Fruit fly (Drosophila melanogaster) whole organism, embryonic: ENCODE data around the gene Son.
A peak's percentile ranks its signal among the peaks of the same experiment; 100 is the strongest.

Experiments used
- Asciz ChIP-seq: fragments of 200-800 bp; sonication (Bioruptor generic); optimal IDR thresholded peaks from 2 replicates; lab custom pipeline; 2017; ENCODE audit warnings: missing biosample characterization, mild to moderate bottlenecking, missing genetic modification characterization, missing genetic modification reagents
- Bteb2 ChIP-seq: fragments of 200-800 bp; sonication (Bioruptor generic); optimal IDR thresholded peaks from 2 replicates; lab custom pipeline; 2016; ENCODE audit warnings: missing biosample characterization, missing genetic modification characterization
- CG10274 ChIP-seq: fragments of 200-800 bp; sonication (Bioruptor generic); optimal IDR thresholded peaks from 3 replicates; lab custom pipeline; 2017; ENCODE audit warnings: missing biosample characterization, mild to moderate bottlenecking, missing genetic modification characterization
- CG10431 ChIP-seq: fragments of 200-800 bp; sonication (Bioruptor generic); optimal IDR thresholded peaks from 3 replicates; lab custom pipeline; 2018; ENCODE audit warnings: missing biosample characterization, mild to moderate bottlenecking, missing genetic modification characterization
- CG10565 ChIP-seq: fragments of 200-800 bp; sonication (Bioruptor generic); optimal IDR thresholded peaks from 3 replicates; lab custom pipeline; 2016; ENCODE audit warnings: missing biosample characterization, mild to moderate bottlenecking, missing genetic modification characterization
- CG12071 ChIP-seq: fragments of 200-800 bp; sonication (Bioruptor generic); optimal IDR thresholded peaks from 3 replicates; lab custom pipeline; 2018; ENCODE audit warnings: missing biosample characterization, mild to moderate bottlenecking, missing genetic modification characterization
- CG1233 ChIP-seq: fragments of 200-800 bp; sonication (Bioruptor generic); optimal IDR thresholded peaks from 4 replicates; lab custom pipeline; 2018; ENCODE audit warnings: missing biosample characterization, mild to moderate bottlenecking, missing genetic modification characterization
- CG13287 ChIP-seq: fragments of 200-800 bp; sonication (Bioruptor generic); IDR thresholded peaks from 2 replicates; pipeline ENCODE4 v1.3.6; 2022; ENCODE audit warnings: missing biosample characterization, missing genetic modification characterization; ENCODE audit not compliant: partially characterized antibody
- CG15514 ChIP-seq: fragments of 200-800 bp; sonication (Bioruptor generic); optimal IDR thresholded peaks from 3 replicates; lab custom pipeline; 2017; ENCODE audit warnings: missing biosample characterization, missing genetic modification characterization, mild to moderate bottlenecking, moderate library complexity, missing genetic modification reagents
- CG18599 ChIP-seq: fragments of 200-800 bp; sonication (Bioruptor generic); optimal IDR thresholded peaks from 3 replicates; lab custom pipeline; 2017; ENCODE audit warnings: missing biosample characterization, missing genetic modification characterization, mild to moderate bottlenecking, moderate library complexity, missing genetic modification reagents
- CG2712 ChIP-seq: fragments of 200-800 bp; optimal IDR thresholded peaks from 3 replicates; lab custom pipeline; 2019; ENCODE audit warnings: missing biosample characterization, mild to moderate bottlenecking, missing genetic modification characterization, moderate library complexity
- CG31365 ChIP-seq: fragments of 200-800 bp; sonication (Bioruptor generic); optimal IDR thresholded peaks from 2 replicates; lab custom pipeline; 2018; ENCODE audit warnings: missing biosample characterization, mild to moderate bottlenecking, missing genetic modification characterization
- CG33557 ChIP-seq: fragments of 200-800 bp; sonication (Bioruptor generic); optimal IDR thresholded peaks from 2 replicates; lab custom pipeline; 2019; ENCODE audit warnings: missing biosample characterization, mild to moderate bottlenecking, missing genetic modification characterization, moderate library complexity
- CG6689 ChIP-seq: fragments of 200-800 bp; sonication (Bioruptor generic); IDR thresholded peaks from 2 replicates; pipeline ENCODE4 v1.3.6; 2022; ENCODE audit warnings: missing biosample characterization, missing genetic modification characterization
- CG7271 ChIP-seq: fragments of 200-800 bp; sonication (Bioruptor generic); optimal IDR thresholded peaks from 2 replicates; lab custom pipeline; 2018; ENCODE audit warnings: missing biosample characterization, mild to moderate bottlenecking, missing genetic modification characterization, moderate library complexity
- CG7839 ChIP-seq: fragments of 200-800 bp; sonication (Bioruptor generic); optimal IDR thresholded peaks from 3 replicates; lab custom pipeline; 2018; ENCODE audit warnings: missing biosample characterization, mild to moderate bottlenecking, missing genetic modification characterization, moderate library complexity
- CG7928 ChIP-seq: fragments of 200-800 bp; sonication (Bioruptor generic); optimal IDR thresholded peaks from 2 replicates; lab custom pipeline; 2017; ENCODE audit warnings: missing biosample characterization, mild to moderate bottlenecking, missing genetic modification characterization
- CG8924 ChIP-seq: fragments of 200-800 bp; optimal IDR thresholded peaks from 3 replicates; lab custom pipeline; 2019; ENCODE audit warnings: missing biosample characterization, mild to moderate bottlenecking, missing genetic modification characterization, moderate library complexity
- Camta ChIP-seq: fragments of 200-800 bp; sonication (Bioruptor generic); optimal IDR thresholded peaks from 2 replicates; lab custom pipeline; 2016; ENCODE audit warnings: missing biosample characterization, missing genetic modification characterization
- GATAe ChIP-seq: fragments of 200-800 bp; sonication (Bioruptor generic); conservative IDR thresholded peaks from 2 replicates; pipeline ENCODE4 v1.3.6; 2022; ENCODE audit warnings: missing biosample characterization, missing genetic modification characterization
- Gug ChIP-seq: fragments of 200-800 bp; sonication (Bioruptor generic); IDR thresholded peaks from 4 replicates; pipeline ENCODE4 v1.3.6; 2022; ENCODE audit warnings: missing biosample characterization, missing genetic modification characterization
- Hand ChIP-seq: fragments of 200-800 bp; sonication (Bioruptor generic); optimal IDR thresholded peaks from 2 replicates; lab custom pipeline; 2017; ENCODE audit warnings: mild to moderate bottlenecking, missing biosample characterization, missing genetic modification reagents, missing genetic modification characterization
- MBD-R2 ChIP-seq: fragments of 200-800 bp; sonication (Bioruptor generic); IDR thresholded peaks from 2 replicates; pipeline ENCODE4 v1.3.6; 2022; ENCODE audit warnings: missing biosample characterization, missing genetic modification characterization
- Neu2 ChIP-seq: fragments of 200-800 bp; sonication (Bioruptor generic); optimal IDR thresholded peaks from 3 replicates; lab custom pipeline; 2016; ENCODE audit warnings: missing biosample characterization, missing genetic modification characterization, borderline replicate concordance
- Nf-YC ChIP-seq: fragments of 200-800 bp; optimal IDR thresholded peaks from 3 replicates; lab custom pipeline; 2019; ENCODE audit warnings: missing biosample characterization, mild to moderate bottlenecking, missing genetic modification characterization, moderate library complexity
- Poxn ChIP-seq: fragments of 200-800 bp; sonication (Bioruptor generic); IDR thresholded peaks from 2 replicates; pipeline ENCODE4 v1.3.6; 2022; ENCODE audit warnings: missing biosample characterization, missing genetic modification characterization
- Ptx1 ChIP-seq: fragments of 200-800 bp; sonication (Bioruptor generic); IDR thresholded peaks from 2 replicates; pipeline ENCODE4 v1.3.6; 2022; ENCODE audit warnings: missing biosample characterization, missing genetic modification characterization
- Rfx ChIP-seq: fragments of 200-800 bp; sonication (Bioruptor generic); IDR thresholded peaks from 2 replicates; pipeline ENCODE4 v1.3.6; 2022; ENCODE audit warnings: missing biosample characterization, missing genetic modification characterization
- Sox102F ChIP-seq: fragments of 200-800 bp; sonication (Bioruptor generic); optimal IDR thresholded peaks from 2 replicates; lab custom pipeline; 2018; ENCODE audit warnings: missing biosample characterization, mild to moderate bottlenecking, missing genetic modification characterization, moderate library complexity
- Sry-δ ChIP-seq: fragments of 200-800 bp; sonication (Bioruptor generic); optimal IDR thresholded peaks from 2 replicates; lab custom pipeline; 2016; ENCODE audit warnings: missing biosample characterization, missing genetic modification characterization
- Vsx1 ChIP-seq: fragments of 200-800 bp; sonication (Bioruptor generic); optimal IDR thresholded peaks from 2 replicates; lab custom pipeline; 2017; ENCODE audit warnings: missing biosample characterization, mild to moderate bottlenecking, missing genetic modification characterization, missing genetic modification reagents
- Xbp1 ChIP-seq: fragments of 200-800 bp; sonication (Bioruptor generic); optimal IDR thresholded peaks from 3 replicates; lab custom pipeline; 2016; ENCODE audit warnings: missing biosample characterization, mild to moderate bottlenecking, missing genetic modification characterization
- amos ChIP-seq: fragments of 200-800 bp; sonication (Bioruptor generic); IDR thresholded peaks from 2 replicates; pipeline ENCODE4 v1.3.6; 2022; ENCODE audit warnings: missing biosample characterization, missing genetic modification characterization; ENCODE audit not compliant: partially characterized antibody
- aop ChIP-seq: fragments of 200-800 bp; sonication (Bioruptor generic); IDR thresholded peaks from 2 replicates; pipeline ENCODE4 v1.3.6; 2022; ENCODE audit warnings: missing biosample characterization, missing genetic modification characterization
- ap ChIP-seq: fragments of 200-800 bp; sonication (Bioruptor generic); IDR thresholded peaks from 2 replicates; pipeline ENCODE4 v1.3.6; 2022; ENCODE audit warnings: missing biosample characterization, missing genetic modification characterization
- ara ChIP-seq: fragments of 200-800 bp; sonication (Bioruptor generic); IDR thresholded peaks from 2 replicates; pipeline ENCODE4 v1.3.6; 2022; ENCODE audit warnings: missing biosample characterization, missing genetic modification characterization
- az2 ChIP-seq: fragments of 200-800 bp; sonication (Bioruptor generic); optimal IDR thresholded peaks from 3 replicates; lab custom pipeline; 2016; ENCODE audit warnings: missing biosample characterization, missing genetic modification characterization
- chn ChIP-seq: fragments of 200-800 bp; sonication (Bioruptor generic); optimal IDR thresholded peaks from 2 replicates; lab custom pipeline; 2016; ENCODE audit warnings: missing biosample characterization, missing genetic modification characterization
- corto ChIP-seq: fragments of 200-800 bp; sonication (Bioruptor generic); optimal IDR thresholded peaks from 2 replicates; lab custom pipeline; 2016; ENCODE audit warnings: missing biosample characterization, mild to moderate bottlenecking, missing genetic modification characterization, moderate library complexity
- dimm ChIP-seq: fragments of 200-800 bp; sonication (Bioruptor generic); IDR thresholded peaks from 2 replicates; pipeline ENCODE4 v1.3.6; 2022; ENCODE audit warnings: missing biosample characterization, missing genetic modification characterization
- fd64A ChIP-seq: fragments of 200-800 bp; sonication (Bioruptor generic); optimal IDR thresholded peaks from 3 replicates; lab custom pipeline; 2018; ENCODE audit warnings: missing biosample characterization, mild to moderate bottlenecking, missing genetic modification characterization
- fd96Cb ChIP-seq: fragments of 200-800 bp; sonication (Bioruptor generic); optimal IDR thresholded peaks from 2 replicates; lab custom pipeline; 2018; ENCODE audit warnings: missing biosample characterization, mild to moderate bottlenecking, missing genetic modification characterization, moderate library complexity
- gcm2 ChIP-seq: fragments of 200-800 bp; sonication (Bioruptor generic); optimal IDR thresholded peaks from 2 replicates; lab custom pipeline; 2016; ENCODE audit warnings: missing biosample characterization, missing genetic modification characterization
- ken ChIP-seq: fragments of 200-800 bp; sonication (Bioruptor generic); IDR thresholded peaks from 3 replicates; pipeline ENCODE4 v1.3.6; 2022; ENCODE audit warnings: missing biosample characterization, missing genetic modification characterization
- nerfin-1 ChIP-seq: fragments of 200-800 bp; sonication (Bioruptor generic); optimal IDR thresholded peaks from 3 replicates; lab custom pipeline; 2019; ENCODE audit warnings: missing biosample characterization, mild to moderate bottlenecking, missing genetic modification characterization, moderate library complexity
- nerfin-2 ChIP-seq: fragments of 200-800 bp; sonication (Bioruptor generic); IDR thresholded peaks from 2 replicates; pipeline ENCODE4 v1.3.6; 2022; ENCODE audit warnings: missing biosample characterization, missing genetic modification characterization; ENCODE audit not compliant: partially characterized antibody
- tgo ChIP-seq: fragments of 200-800 bp; sonication (Bioruptor generic); IDR thresholded peaks from 3 replicates; pipeline ENCODE4 v1.3.6; 2022; ENCODE audit warnings: missing biosample characterization, missing genetic modification characterization
- vnd ChIP-seq: fragments of 200-800 bp; sonication (Bioruptor generic); IDR thresholded peaks from 3 replicates; pipeline ENCODE4 v1.3.6; 2022; ENCODE audit warnings: missing biosample characterization, missing genetic modification characterization; ENCODE audit not compliant: partially characterized antibody
- vvl ChIP-seq: fragments of 200-800 bp; sonication (Bioruptor generic); IDR thresholded peaks from 2 replicates; pipeline ENCODE4 v1.3.6; 2022; ENCODE audit warnings: missing biosample characterization, missing genetic modification characterization
- zen ChIP-seq: fragments of 200-800 bp; sonication (Bioruptor generic); optimal IDR thresholded peaks from 3 replicates; lab custom pipeline; 2018; ENCODE audit warnings: missing biosample characterization, mild to moderate bottlenecking, missing genetic modification characterization, moderate library complexity

Gene Son

dm6 chr3R:9551013-9551658 is 26.7 kb upstream of the Son start (continued):
- no peak for TF ChIP-seq Gug (GFP tag; lab: Robert Waterston, UW)
- TF ChIP-seq tgo (GFP tag; lab: Robert Waterston, UW), result no peak
- no peak for TF ChIP-seq CG2712 (tag; lab: Kevin White, UChicago)
- peak; percentile 84 for TF ChIP-seq CG12071 (GFP tag; lab: Kevin White, UChicago)
- TF ChIP-seq CG6689 (GFP tag; lab: Robert Waterston, UW), result no peak
- TF ChIP-seq CG1233 (GFP tag; lab: Kevin White, UChicago), result peak; percentile 54
- no peak for TF ChIP-seq CG13287 (GFP tag; lab: Robert Waterston, UW)
- no peak for TF ChIP-seq Poxn (GFP tag; lab: Robert Waterston, UW)
- no peak for TF ChIP-seq Sox102F (GFP tag; lab: Kevin White, UChicago)
- no peak for TF ChIP-seq ap
- no peak for TF ChIP-seq CG10431
- TF ChIP-seq Xbp1 (GFP tag; lab: Kevin White, UChicago), result no peak
- TF ChIP-seq CG7839 (tag; lab: Kevin White, UChicago), result no peak
- TF ChIP-seq az2 (GFP tag; lab: Kevin White, UChicago), result no peak
- no peak for TF ChIP-seq Neu2 (GFP tag; lab: Kevin White, UChicago)
- peak; percentile 46 for TF ChIP-seq Camta (GFP tag; lab: Kevin White, UChicago)
- TF ChIP-seq CG31365 (tag; lab: Kevin White, UChicago), result peak; percentile 63
- TF ChIP-seq nerfin-2, result no peak
- no peak for TF ChIP-seq aop (GFP tag; lab: Robert Waterston, UW)
- no peak for TF ChIP-seq vvl (GFP tag; lab: Robert Waterston, UW)
- no peak for TF ChIP-seq Ptx1 (GFP tag; lab: Robert Waterston, UW)
- no peak for TF ChIP-seq dimm (GFP tag; lab: Robert Waterston, UW)
- no peak for TF ChIP-seq MBD-R2 (GFP tag; lab: Robert Waterston, UW)
- TF ChIP-seq Vsx1 (GFP tag; lab: Kevin White, UChicago), result peak; percentile 24
- TF ChIP-seq vnd (GFP tag; lab: Robert Waterston, UW), result no peak
- no peak for TF ChIP-seq amos (GFP tag; lab: Robert Waterston, UW)
- no peak for TF ChIP-seq ken (GFP tag; lab: Robert Waterston, UW)
- TF ChIP-seq Nf-YC, result peak; percentile 42
- TF ChIP-seq CG18599 (GFP tag; lab: Kevin White, UChicago), result peak; percentile 82
- TF ChIP-seq CG7271, result no peak
- no peak for TF ChIP-seq fd96Cb
- TF ChIP-seq CG10274 (GFP tag; lab: Kevin White, UChicago), result no peak
- peak; percentile 76 for TF ChIP-seq chn
- TF ChIP-seq CG15514, result peak; percentile 72
- no peak for TF ChIP-seq gcm2
- TF ChIP-seq CG8924 (tag; lab: Kevin White, UChicago), result peak; percentile 53
- TF ChIP-seq CG10565, result no peak
- no peak for TF ChIP-seq zen (tag; lab: Kevin White, UChicago)
- peak; percentile 43 for TF ChIP-seq nerfin-1 (tag; lab: Kevin White, UChicago)
- TF ChIP-seq corto (GFP tag; lab: Kevin White, UChicago), result peak; percentile 44
- TF ChIP-seq ara (GFP tag; lab: Robert Waterston, UW), result no peak
- peak; percentile 50 for TF ChIP-seq Asciz (GFP tag; lab: Kevin White, UChicago)
- TF ChIP-seq fd64A, result peak; percentile 65
- TF ChIP-seq CG7928 (GFP tag; lab: Kevin White, UChicago), result peak; percentile 60
- TF ChIP-seq GATAe, result no peak
- no peak for TF ChIP-seq CG33557 (GFP tag; lab: Kevin White, UChicago)
- peak; percentile 27 for TF ChIP-seq Sry-δ (GFP tag; lab: Kevin White, UChicago)
- no peak for TF ChIP-seq Rfx
- no peak for TF ChIP-seq Bteb2 (GFP tag; lab: Kevin White, UChicago)
- TF ChIP-seq Hand (GFP tag; lab: Kevin White, UChicago), result peak; percentile 56
